Worm (Caenorhabditis elegans) whole organism, mixed stage, embryonic: Measurements from ENCODE around the gene Y102F5A.1.
A peak's percentile ranks its signal among the peaks of the same experiment; 100 is the strongest.

Source experiments
- M03D4.4 ChIP-seq: sonication (generic microtip); optimal IDR thresholded peaks from 2 replicates; lab custom pipeline; 2017; ENCODE audit warnings: mild to moderate bottlenecking, missing genetic modification characterization, missing compliant biosample characterization
- bed-3 ChIP-seq: fragments of 200-800 bp; sonication (Bioruptor generic); optimal IDR thresholded peaks from 3 replicates; lab custom pipeline; 2018; ENCODE audit warnings: mild to moderate bottlenecking, missing genetic modification characterization, moderate library complexity, missing compliant biosample characterization
- blmp-1 ChIP-seq: fragments of 150-350 bp; optimal IDR thresholded peaks from 2 replicates; lab custom pipeline; 2014; ENCODE audit warnings: missing biosample characterization, missing genetic modification characterization
- ceh-39 ChIP-seq: fragments of 150-350 bp; optimal IDR thresholded peaks from 2 replicates; lab custom pipeline; 2014; ENCODE audit warnings: missing biosample characterization, missing genetic modification characterization
- ceh-43 ChIP-seq: fragments of 200-800 bp; sonication (Bioruptor generic); optimal IDR thresholded peaks from 2 replicates; lab custom pipeline; 2018; ENCODE audit warnings: mild to moderate bottlenecking, missing genetic modification characterization, moderate library complexity, missing compliant biosample characterization
- ceh-83 ChIP-seq: fragments of 200-800 bp; sonication (Bioruptor generic); optimal IDR thresholded peaks from 2 replicates; lab custom pipeline; 2018; ENCODE audit warnings: mild to moderate bottlenecking, missing genetic modification characterization, missing compliant biosample characterization
- ces-1 ChIP-seq: fragments of 150-350 bp; optimal IDR thresholded peaks from 2 replicates; lab custom pipeline; 2014; ENCODE audit warnings: missing biosample characterization, missing genetic modification reagents, missing genetic modification characterization
- drap-1 ChIP-seq: fragments of 200-800 bp; sonication (Bioruptor generic); optimal IDR thresholded peaks from 3 replicates; lab custom pipeline; 2018; ENCODE audit warnings: mild to moderate bottlenecking, missing genetic modification characterization, missing compliant biosample characterization
- elt-1 ChIP-seq: sonication (generic microtip); optimal IDR thresholded peaks from 2 replicates; lab custom pipeline; 2017; ENCODE audit warnings: missing genetic modification characterization, mild to moderate bottlenecking, missing compliant biosample characterization, antibody characterized with exemption, moderate library complexity, borderline replicate concordance; ENCODE audit not compliant: insufficient read depth
- elt-3 ChIP-seq: fragments of 150-350 bp; optimal IDR thresholded peaks from 2 replicates; lab custom pipeline; 2014; ENCODE audit warnings: missing biosample characterization, missing genetic modification characterization
- flh-1 ChIP-seq: fragments of 200-800 bp; sonication (Bioruptor generic); optimal IDR thresholded peaks from 2 replicates; lab custom pipeline; 2018; ENCODE audit warnings: mild to moderate bottlenecking, missing genetic modification characterization, moderate library complexity, missing compliant biosample characterization
- ham-2 ChIP-seq: fragments of 200-800 bp; sonication (Bioruptor generic); optimal IDR thresholded peaks from 2 replicates; lab custom pipeline; 2018; ENCODE audit warnings: mild to moderate bottlenecking, missing genetic modification characterization, missing compliant biosample characterization
- hlh-1 ChIP-seq: fragments of 150-350 bp; optimal IDR thresholded peaks from 2 replicates; lab custom pipeline; 2014; ENCODE audit warnings: missing biosample characterization, missing genetic modification reagents, missing genetic modification characterization
- lin-13 ChIP-seq: fragments of 150-350 bp; optimal IDR thresholded peaks from 2 replicates; lab custom pipeline; 2014; ENCODE audit warnings: missing biosample characterization, missing genetic modification characterization
- lin-32 ChIP-seq: fragments of 200-800 bp; sonication (Bioruptor generic); optimal IDR thresholded peaks from 2 replicates; lab custom pipeline; 2018; ENCODE audit warnings: mild to moderate bottlenecking, missing genetic modification characterization, missing compliant biosample characterization
- lsy-2 ChIP-seq: fragments of 150-350 bp; optimal IDR thresholded peaks from 2 replicates; lab custom pipeline; 2014; ENCODE audit warnings: missing biosample characterization, missing genetic modification characterization
- mab-5 ChIP-seq: fragments of 150-350 bp; optimal IDR thresholded peaks from 2 replicates; lab custom pipeline; 2014; ENCODE audit warnings: missing biosample characterization, missing genetic modification characterization
- mep-1 ChIP-seq: fragments of 150-350 bp; optimal IDR thresholded peaks from 2 replicates; lab custom pipeline; 2017; ENCODE audit warnings: missing biosample characterization, missing genetic modification reagents, missing genetic modification characterization, inconsistent platforms
- mls-2 ChIP-seq: sonication (generic microtip); optimal IDR thresholded peaks from 2 replicates; lab custom pipeline; 2016; ENCODE audit warnings: mild to moderate bottlenecking, missing genetic modification characterization, moderate library complexity, missing compliant biosample characterization
- nhr-2 ChIP-seq: fragments of 150-350 bp; optimal IDR thresholded peaks from 2 replicates; lab custom pipeline; 2014; ENCODE audit warnings: missing biosample characterization, missing genetic modification characterization
- nhr-237 ChIP-seq: fragments of 150-350 bp; optimal IDR thresholded peaks from 2 replicates; lab custom pipeline; 2014; ENCODE audit warnings: missing biosample characterization, missing genetic modification characterization
- nhr-28 ChIP-seq: fragments of 150-350 bp; optimal IDR thresholded peaks from 2 replicates; lab custom pipeline; 2014; ENCODE audit warnings: missing biosample characterization, missing genetic modification characterization
- nhr-76 ChIP-seq: sonication (generic microtip); optimal IDR thresholded peaks from 2 replicates; lab custom pipeline; 2017; ENCODE audit warnings: missing biosample characterization, missing genetic modification characterization
- pha-4 ChIP-seq: fragments of 150-350 bp; optimal IDR thresholded peaks from 2 replicates; lab custom pipeline; 2018; ENCODE audit warnings: missing biosample characterization, missing genetic modification reagents, missing genetic modification characterization
- sem-2 ChIP-seq: fragments of 200-800 bp; sonication (Bioruptor generic); optimal IDR thresholded peaks from 2 replicates; lab custom pipeline; 2018; ENCODE audit warnings: mild to moderate bottlenecking, missing genetic modification characterization, missing compliant biosample characterization
- snpc-4 ChIP-seq: fragments of 150-350 bp; optimal IDR thresholded peaks from 2 replicates; lab custom pipeline; 2014; ENCODE audit warnings: missing biosample characterization, missing genetic modification characterization
- sptf-1 ChIP-seq: sonication (generic microtip); optimal IDR thresholded peaks from 2 replicates; lab custom pipeline; 2017; ENCODE audit warnings: mild to moderate bottlenecking, missing genetic modification characterization, moderate library complexity, missing compliant biosample characterization
- tbx-8 ChIP-seq: fragments of 200-800 bp; sonication (Bioruptor generic); optimal IDR thresholded peaks from 2 replicates; lab custom pipeline; 2018; ENCODE audit warnings: mild to moderate bottlenecking, missing genetic modification characterization, moderate library complexity, missing compliant biosample characterization
- unc-120 ChIP-seq: sonication (generic microtip); optimal IDR thresholded peaks from 2 replicates; lab custom pipeline; 2017; ENCODE audit warnings: missing genetic modification characterization, missing compliant biosample characterization; ENCODE audit not compliant: poor library complexity, severe bottlenecking
- unc-39 ChIP-seq: fragments of 150-350 bp; optimal IDR thresholded peaks from 2 replicates; lab custom pipeline; 2014; ENCODE audit warnings: missing biosample characterization, missing genetic modification characterization
- zip-8 ChIP-seq: fragments of 150-350 bp; optimal IDR thresholded peaks from 2 replicates; lab custom pipeline; 2014; ENCODE audit warnings: missing biosample characterization, missing genetic modification characterization
- ztf-11 ChIP-seq: fragments of 150-350 bp; optimal IDR thresholded peaks from 2 replicates; lab custom pipeline; 2014; ENCODE audit warnings: missing biosample characterization, missing genetic modification characterization

Y102F5A.1 gene

DNA sequence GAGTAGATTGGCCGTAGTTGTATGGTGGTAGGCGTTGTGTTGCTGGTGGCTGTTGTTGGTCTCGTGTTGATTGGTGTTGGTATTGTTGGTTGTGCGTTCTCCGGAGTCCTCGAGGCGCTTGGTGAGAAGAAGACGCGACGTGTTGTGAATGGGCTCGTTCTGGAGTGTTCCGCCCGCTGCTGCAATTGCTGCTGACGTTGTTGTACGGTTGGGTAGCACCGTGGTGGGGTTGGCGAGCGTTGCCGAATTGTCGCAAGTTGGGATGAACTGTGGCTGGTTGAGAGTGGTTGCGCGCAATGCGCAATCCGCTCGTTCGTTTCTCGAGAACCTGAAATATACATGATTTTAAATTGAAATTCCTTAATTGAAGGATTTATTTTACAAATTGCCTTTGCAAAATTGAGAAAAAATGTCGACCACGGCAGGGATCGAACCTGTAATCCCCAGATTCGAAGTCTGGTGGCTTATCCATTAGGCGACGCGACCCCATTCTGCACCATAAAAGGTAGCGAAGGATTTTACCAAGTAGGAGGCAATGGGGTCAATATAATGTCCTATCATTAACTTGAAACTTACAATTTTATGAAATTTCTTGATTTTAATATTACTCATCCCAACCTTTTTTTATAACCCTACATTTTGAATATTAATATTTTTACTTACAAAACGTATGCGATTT, 22.2 kb upstream of the Y102F5A.1 start:
- TF ChIP-seq nhr-2 (no peak), lsy-2 (tag; lab: Kevin White, UChicago) (no peak), lin-13 (tag; lab: Kevin White, UChicago) (no peak), mab-5 (tag; lab: Kevin White, UChicago) (no peak), unc-39 (tag; lab: Kevin White, UChicago) (no peak), hlh-1 (tag; lab: Kevin White, UChicago) (no peak), lin-32 (GFP tag; lab: Kevin White, UChicago) (no peak), bed-3 (GFP tag; lab: Kevin White, UChicago) (no peak), tbx-8 (GFP tag; lab: Kevin White, UChicago) (no peak), pha-4 (tag; lab: Kevin White, UChicago) (no peak), sem-2 (GFP tag; lab: Kevin White, UChicago) (no peak)

DNA sequence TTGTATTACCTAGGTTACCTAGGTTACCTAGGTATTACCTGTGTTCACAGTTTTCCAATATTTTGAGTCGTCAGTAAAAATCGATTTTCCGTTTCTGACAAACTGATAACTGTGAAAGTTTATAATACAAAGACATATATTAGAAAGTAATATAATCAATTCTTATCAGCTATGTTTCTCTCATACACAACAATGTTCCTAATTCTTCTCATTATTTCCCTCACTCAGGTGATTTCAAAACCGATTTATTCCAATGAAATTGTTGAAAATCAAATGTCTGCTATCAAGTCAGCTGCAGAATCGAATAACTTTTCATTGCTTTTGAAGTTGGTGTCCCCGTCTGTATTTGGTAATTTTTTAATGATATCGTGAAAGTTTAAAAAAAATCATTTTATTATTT, 19.9 kb upstream of the Y102F5A.1 start, which contains the start of gene C34E11.4:
Gene C34E11.4, plus strand, starts transcription at position 154 of the 400 bp plus-strand sequence.
- TF ChIP-seq mep-1 (tag; lab: Kevin White, UChicago) (no peak), bed-3 (GFP tag; lab: Kevin White, UChicago) (no peak)

DNA sequence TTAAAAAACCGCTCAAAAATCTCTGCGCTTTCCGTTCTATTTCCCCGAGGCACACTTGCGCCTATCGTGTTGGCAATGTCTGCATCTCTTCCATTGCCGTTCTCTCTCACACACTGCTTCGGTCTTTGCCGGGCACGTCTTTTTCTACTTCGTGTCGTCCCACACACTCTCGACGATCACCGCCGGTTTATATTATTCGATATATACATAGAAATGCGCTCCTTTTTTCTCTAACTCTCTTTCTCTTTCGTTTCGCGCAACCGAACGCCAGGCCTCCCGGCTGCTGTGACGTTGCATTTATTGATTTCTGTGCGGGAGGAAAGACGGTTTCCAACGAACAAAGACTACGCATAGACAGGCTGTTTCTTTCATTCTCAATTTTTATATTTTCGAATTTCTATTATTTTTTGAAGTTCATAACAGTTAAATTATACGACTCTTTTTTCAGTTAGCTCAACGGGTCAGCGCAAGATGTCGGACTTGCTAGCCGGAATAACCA, 14.0 kb upstream of the Y102F5A.1 start, which contains the start of gene rsd-3:
Gene rsd-3, plus strand, starts transcription at position 449 of the 499 bp plus-strand sequence.
- peak; percentile 18 for TF ChIP-seq mep-1 (tag; lab: Kevin White, UChicago)
- TF ChIP-seq pha-4 (tag; lab: Kevin White, UChicago), result peak; percentile 47
- no peak for TF ChIP-seq blmp-1 (tag; lab: Kevin White, UChicago)
- TF ChIP-seq hlh-1 (tag; lab: Kevin White, UChicago), result peak; percentile 18
- no peak for TF ChIP-seq lin-32 (GFP tag; lab: Kevin White, UChicago)
- peak; percentile 14 for TF ChIP-seq ceh-39 (tag; lab: Kevin White, UChicago)
- TF ChIP-seq unc-120 (tag; lab: Kevin White, UChicago), result peak; percentile 44
- peak; percentile 3 for TF ChIP-seq ztf-11 (tag; lab: Kevin White, UChicago)
- TF ChIP-seq zip-8 (tag; lab: Kevin White, UChicago), result no peak
- TF ChIP-seq ham-2 (GFP tag; lab: Kevin White, UChicago), result peak; percentile 30
- no peak for TF ChIP-seq snpc-4 (tag; lab: Kevin White, UChicago)
- peak; percentile 25 for TF ChIP-seq nhr-237 (tag; lab: Kevin White, UChicago)
- TF ChIP-seq sptf-1 (tag; lab: Kevin White, UChicago), result peak; percentile 17
- TF ChIP-seq ces-1, result no peak
- TF ChIP-seq mab-5 (tag; lab: Kevin White, UChicago), result no peak
- peak; percentile 25 for TF ChIP-seq drap-1 (GFP tag; lab: Kevin White, UChicago)
- peak; percentile 97 for TF ChIP-seq nhr-2
- peak; percentile 54 for TF ChIP-seq mls-2 (tag; lab: Kevin White, UChicago)
- no peak for TF ChIP-seq lin-13 (tag; lab: Kevin White, UChicago)
- TF ChIP-seq M03D4.4 (tag; lab: Kevin White, UChicago), result no peak
- TF ChIP-seq elt-1 (tag; lab: Kevin White, UChicago), result no peak
- peak; percentile 51 for TF ChIP-seq bed-3 (GFP tag; lab: Kevin White, UChicago)

- TF ChIP-seq nhr-28 (tag; lab: Kevin White, UChicago), result no peak
- TF ChIP-seq lin-13 (tag; lab: Kevin White, UChicago), result no peak
- TF ChIP-seq mab-5 (tag; lab: Kevin White, UChicago), result no peak
- TF ChIP-seq unc-39 (tag; lab: Kevin White, UChicago), result no peak
- no peak for TF ChIP-seq ces-1
- no peak for TF ChIP-seq hlh-1 (tag; lab: Kevin White, UChicago)
- no peak for TF ChIP-seq nhr-237 (tag; lab: Kevin White, UChicago)
- no peak for TF ChIP-seq ceh-43 (GFP tag; lab: Kevin White, UChicago)
- no peak for TF ChIP-seq flh-1 (GFP tag; lab: Kevin White, UChicago)
- no peak for TF ChIP-seq elt-3 (tag; lab: Kevin White, UChicago)
- no peak for TF ChIP-seq sem-2 (GFP tag; lab: Kevin White, UChicago)
- TF ChIP-seq sptf-1 (tag; lab: Kevin White, UChicago), result no peak
- no peak for TF ChIP-seq ceh-83
- no peak for TF ChIP-seq mep-1 (tag; lab: Kevin White, UChicago)
- TF ChIP-seq lsy-2 (tag; lab: Kevin White, UChicago), result no peak
- no peak for TF ChIP-seq elt-1 (tag; lab: Kevin White, UChicago)
- no peak for TF ChIP-seq mls-2 (tag; lab: Kevin White, UChicago)
- no peak for TF ChIP-seq zip-8 (tag; lab: Kevin White, UChicago)
- no peak for TF ChIP-seq nhr-76 (tag; lab: Kevin White, UChicago)
Measured at ce11 chrX:11792730-11793129, 8.6 kb upstream of the Y102F5A.1 start.
